Worm (Caenorhabditis elegans) whole organism, L4 larva: ENCODE measurements around the gene D1025.10.

Experiments
- F10B5.3 ChIP-seq: sonication (generic microtip); optimal IDR thresholded peaks from 2 replicates; lab custom pipeline; 2016; ENCODE audit warnings: mild to moderate bottlenecking, missing genetic modification characterization, missing compliant biosample characterization
- F37D6.2 ChIP-seq: sonication (generic microtip); optimal IDR thresholded peaks from 2 replicates; lab custom pipeline; 2016; ENCODE audit warnings: mild to moderate bottlenecking, missing genetic modification characterization, missing compliant biosample characterization
- Y75B8A.6 ChIP-seq: fragments of 200-800 bp; sonication (Bioruptor generic); IDR thresholded peaks from 2 replicates; pipeline ENCODE4 v1.3.6; 2022; ENCODE audit warnings: missing genetic modification reagents, missing genetic modification characterization, missing compliant biosample characterization
- ZK546.5 ChIP-seq, 2 experiments: sonication (generic microtip); optimal IDR thresholded peaks; 2 replicates each; lab custom pipeline; 2017; ENCODE audit warnings: missing biosample characterization in 2 of 2, missing genetic modification characterization in 2 of 2
- aha-1 ChIP-seq: fragments of 150-350 bp; peaks from one replicate; lab custom pipeline; 2014; ENCODE audit warnings: missing biosample characterization, missing genetic modification characterization
- ama-1 ChIP-seq: fragments of 150-350 bp; optimal IDR thresholded peaks from 2 replicates; lab custom pipeline; 2014; ENCODE audit warnings: inconsistent platforms, mixed read lengths
- ceh-20 ChIP-seq: fragments of 200-800 bp; sonication (Bioruptor generic); IDR thresholded peaks from 2 replicates; pipeline ENCODE4 v1.3.6; 2022; ENCODE audit warnings: missing genetic modification reagents, missing genetic modification characterization, missing compliant biosample characterization
- ces-1 ChIP-seq: fragments of 150-350 bp; sonication (generic microtip); optimal IDR thresholded peaks from 4 replicates; lab custom pipeline; 2014; ENCODE audit warnings: missing biosample characterization, missing genetic modification reagents, missing genetic modification characterization
- daf-16 ChIP-seq, 3 experiments: sonication (generic microtip); optimal IDR thresholded peaks; 2 replicates each; lab custom pipeline; 2016 to 2017; ENCODE audit warnings: missing genetic modification characterization in 3 of 3, missing genetic modification reagents in 3 of 3, mild to moderate bottlenecking in 2 of 3, missing compliant biosample characterization in 2 of 3, missing biosample characterization in 1 of 3, moderate library complexity in 1 of 3
- daf-8 ChIP-seq: fragments of 200-800 bp; sonication (Bioruptor generic); IDR thresholded peaks from 2 replicates; pipeline ENCODE4 v1.3.6; 2022; ENCODE audit warnings: missing genetic modification characterization, missing compliant biosample characterization
- dmd-6 ChIP-seq: fragments of 200-800 bp; sonication (Bioruptor generic); IDR thresholded peaks from 2 replicates; pipeline ENCODE4 v1.3.6; 2022; ENCODE audit warnings: missing genetic modification reagents, missing genetic modification characterization, missing compliant biosample characterization
- dmd-9 ChIP-seq: fragments of 200-800 bp; sonication (Bioruptor generic); IDR thresholded peaks from 2 replicates; pipeline ENCODE4 v1.3.6; 2022; ENCODE audit warnings: missing genetic modification reagents, missing genetic modification characterization, missing compliant biosample characterization
- egl-43 ChIP-seq: fragments of 200-800 bp; sonication (Bioruptor generic); IDR thresholded peaks from 2 replicates; pipeline ENCODE4 v1.3.6; 2022; ENCODE audit warnings: missing genetic modification reagents, missing genetic modification characterization, missing compliant biosample characterization
- fos-1 ChIP-seq: fragments of 150-350 bp; optimal IDR thresholded peaks from 2 replicates; lab custom pipeline; 2014; ENCODE audit warnings: missing biosample characterization, missing genetic modification characterization
- gei-8 ChIP-seq: fragments of 200-800 bp; sonication (Bioruptor generic); optimal IDR thresholded peaks from 2 replicates; lab custom pipeline; 2018; ENCODE audit warnings: mild to moderate bottlenecking, missing genetic modification characterization, missing compliant biosample characterization
- hlh-11 ChIP-seq: fragments of 200-800 bp; sonication (Bioruptor generic); optimal IDR thresholded peaks from 2 replicates; lab custom pipeline; 2018; ENCODE audit warnings: mild to moderate bottlenecking, missing genetic modification characterization, missing compliant biosample characterization
- hmg-1.1 ChIP-seq: fragments of 200-800 bp; sonication (Bioruptor generic); IDR thresholded peaks from 2 replicates; pipeline ENCODE4 v1.3.6; 2022; ENCODE audit warnings: missing genetic modification reagents, missing genetic modification characterization, missing compliant biosample characterization
- jun-1 ChIP-seq: fragments of 150-350 bp; optimal IDR thresholded peaks from 2 replicates; lab custom pipeline; 2014; ENCODE audit warnings: missing biosample characterization, missing genetic modification reagents, missing genetic modification characterization
- lim-7 ChIP-seq: fragments of 200-800 bp; sonication (Bioruptor generic); IDR thresholded peaks from 2 replicates; pipeline ENCODE4 v1.3.6; 2022; ENCODE audit warnings: missing genetic modification characterization, missing compliant biosample characterization
- lin-13 ChIP-seq: fragments of 150-350 bp; optimal IDR thresholded peaks from 2 replicates; lab custom pipeline; 2014; ENCODE audit warnings: missing biosample characterization, missing genetic modification reagents, missing genetic modification characterization
- madf-5 ChIP-seq, 2 experiments: fragments of 200-800 bp; sonication (Bioruptor generic); IDR thresholded peaks; 2 replicates each; pipeline ENCODE4 v1.3.6; 2022; ENCODE audit warnings: missing compliant biosample characterization in 2 of 2, missing genetic modification characterization in 2 of 2
- madf-9 ChIP-seq: fragments of 200-800 bp; sonication (Bioruptor generic); conservative IDR thresholded peaks from 2 replicates; pipeline ENCODE4 v1.3.6; 2022; ENCODE audit warnings: missing genetic modification reagents, missing genetic modification characterization, missing compliant biosample characterization
- mdl-1 ChIP-seq, 2 experiments: fragments of 150-350 bp in 1 of 2; sonication (generic microtip) in 1 of 2; optimal IDR thresholded peaks; 2 replicates each; lab custom pipeline; 2014 to 2017; ENCODE audit warnings: missing biosample characterization in 2 of 2, missing genetic modification characterization in 2 of 2
- mdt-29 ChIP-seq: fragments of 200-800 bp; sonication (Bioruptor generic); IDR thresholded peaks from 2 replicates; pipeline ENCODE4 v1.3.6; 2022; ENCODE audit warnings: missing genetic modification reagents, missing genetic modification characterization, missing compliant biosample characterization
- mep-1 ChIP-seq: fragments of 150-350 bp; sonication (generic microtip); optimal IDR thresholded peaks from 3 replicates; lab custom pipeline; 2014; ENCODE audit warnings: missing biosample characterization, missing genetic modification characterization
- mes-2 ChIP-seq: sonication (generic microtip); optimal IDR thresholded peaks from 2 replicates; lab custom pipeline; 2016; ENCODE audit warnings: missing genotype, mild to moderate bottlenecking, missing genetic modification characterization, missing compliant biosample characterization; ENCODE audit not compliant: poor library complexity, severe bottlenecking
- nhr-10 ChIP-seq: fragments of 150-350 bp; optimal IDR thresholded peaks from 2 replicates; lab custom pipeline; 2014; ENCODE audit warnings: missing biosample characterization, missing genetic modification characterization
- nhr-111 ChIP-seq: fragments of 200-800 bp; sonication (Bioruptor generic); optimal IDR thresholded peaks from 2 replicates; lab custom pipeline; 2018; ENCODE audit warnings: mild to moderate bottlenecking, missing genetic modification characterization, missing compliant biosample characterization
- nhr-28 ChIP-seq: fragments of 150-350 bp; optimal IDR thresholded peaks from 2 replicates; lab custom pipeline; 2014; ENCODE audit warnings: missing biosample characterization, missing genetic modification characterization
- nhr-6 ChIP-seq: fragments of 150-350 bp; optimal IDR thresholded peaks from 2 replicates; lab custom pipeline; 2014; ENCODE audit warnings: missing biosample characterization, missing genetic modification characterization
- nhr-76 ChIP-seq: fragments of 150-350 bp; optimal IDR thresholded peaks from 2 replicates; lab custom pipeline; 2014; ENCODE audit warnings: missing biosample characterization, missing genetic modification characterization
- pha-4 ChIP-seq, 2 experiments: fragments of 150-350 bp in 1 of 2; fragments of 200-800 bp in 1 of 2; sonication (Bioruptor generic) in 1 of 2; IDR thresholded peaks in 1 of 2; optimal IDR thresholded peaks in 1 of 2; 2 replicates each; pipeline versions ENCODE4 v1.3.6 to Lab custom; 2014 to 2022; ENCODE audit warnings: missing genetic modification characterization in 2 of 2, missing genetic modification reagents in 2 of 2, missing biosample characterization in 1 of 2, missing compliant biosample characterization in 1 of 2
- php-3 ChIP-seq: fragments of 200-800 bp; sonication (Bioruptor generic); IDR thresholded peaks from 2 replicates; pipeline ENCODE4 v1.3.6; 2022; ENCODE audit warnings: missing genetic modification reagents, missing genetic modification characterization, missing compliant biosample characterization
- tra-1 ChIP-seq: fragments of 200-800 bp; sonication (Bioruptor generic); IDR thresholded peaks from 2 replicates; pipeline ENCODE4 v1.3.6; 2022; ENCODE audit warnings: missing genetic modification reagents, missing genetic modification characterization, missing compliant biosample characterization
- unc-130 ChIP-seq: sonication (generic microtip); optimal IDR thresholded peaks from 2 replicates; lab custom pipeline; 2016; ENCODE audit warnings: missing genetic modification reagents, missing genetic modification characterization, missing compliant biosample characterization
- unc-39 ChIP-seq: sonication (generic microtip); optimal IDR thresholded peaks from 2 replicates; lab custom pipeline; 2017; ENCODE audit warnings: missing biosample characterization, missing genetic modification characterization
- unc-62 ChIP-seq, 3 experiments: fragments of 150-350 bp in 1 of 3; sonication (generic microtip); optimal IDR thresholded peaks in 2 of 3; peaks in 1 of 3; 1 replicate in 1 of 3; 2 replicates in 2 of 3; lab custom pipeline; 2014 to 2017; ENCODE audit warnings: missing biosample characterization in 3 of 3, missing genetic modification characterization in 3 of 3, missing genetic modification reagents in 3 of 3, missing genotype in 1 of 3
- zag-1 ChIP-seq: fragments of 150-350 bp; optimal IDR thresholded peaks from 2 replicates; lab custom pipeline; 2014; ENCODE audit warnings: missing biosample characterization, missing genetic modification characterization
- zfp-3 ChIP-seq: fragments of 200-800 bp; sonication (Bioruptor generic); conservative IDR thresholded peaks from 2 replicates; pipeline ENCODE4 v1.3.6; 2022; ENCODE audit warnings: missing genetic modification reagents, missing genetic modification characterization, missing compliant biosample characterization
- zip-11 ChIP-seq: fragments of 200-800 bp; sonication (Bioruptor generic); IDR thresholded peaks from 2 replicates; pipeline ENCODE4 v1.3.6; 2022; ENCODE audit warnings: missing genetic modification characterization, missing compliant biosample characterization
- ztf-11 ChIP-seq: fragments of 150-350 bp; optimal IDR thresholded peaks from 2 replicates; lab custom pipeline; 2014; ENCODE audit warnings: missing biosample characterization, missing genetic modification characterization

D1025.10 gene

DNA sequence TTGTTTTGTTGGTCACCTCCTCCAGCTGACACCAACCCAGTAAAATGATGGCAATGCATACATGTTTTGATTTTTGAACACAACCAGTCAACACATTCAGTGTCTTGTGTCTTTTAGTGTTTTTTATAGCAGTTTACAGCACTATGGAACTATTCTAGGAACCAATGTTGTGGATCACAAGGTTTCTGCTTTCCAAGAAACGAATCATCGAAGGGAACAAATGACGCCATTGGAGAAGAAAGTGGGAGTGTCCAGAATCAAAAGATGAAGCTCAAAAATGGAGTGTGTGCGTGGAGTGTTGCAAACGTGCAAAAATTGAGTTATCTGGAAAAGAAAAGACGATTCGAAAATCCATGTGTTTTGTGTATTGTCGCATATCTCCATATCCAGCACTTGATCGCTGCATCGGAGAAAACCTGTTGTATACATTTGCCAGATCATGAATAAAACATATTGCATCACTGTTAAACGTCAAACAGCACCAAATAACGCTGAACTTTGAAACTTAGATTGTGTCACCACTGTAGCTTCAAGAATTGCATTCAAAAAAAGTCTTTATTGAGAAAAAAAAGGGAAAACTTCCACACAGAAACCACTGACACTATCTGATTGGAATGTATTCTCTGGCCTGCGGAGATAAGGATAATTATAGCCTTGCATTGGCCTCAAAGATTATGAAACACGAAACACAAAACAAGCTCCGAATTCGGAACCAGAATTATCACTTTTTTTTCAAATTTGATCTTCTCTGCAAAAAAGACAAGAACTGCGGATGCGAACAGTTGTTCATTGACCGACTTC is 45.8 kb downstream of the D1025.10 start (continued):
- TF ChIP-seq Y75B8A.6 (GFP tag; lab: Robert Waterston, UW) (no peak), nhr-76 (tag; lab: Kevin White, UChicago) (no peak), ZK546.5 (tag; optimal IDR thresholded peaks at IDR 0.05; lab: Kevin White, UChicago) (no peak), zag-1 (no peak), madf-5 (GFP tag; IDR thresholded peaks at IDR 0.05; lab: Robert Waterston, UW) (no peak), daf-8 (no peak), egl-43 (GFP tag; lab: Robert Waterston, UW) (peak; percentile 66; the same call in 1 of the 2 replicates), ces-1 (GFP tag; lab: Kevin White, UChicago) (no peak), nhr-111 (GFP tag; lab: Kevin White, UChicago) (no peak), ceh-20 (peak; percentile 43; the same call in 1 of the 2 replicates), php-3 (GFP tag; lab: Robert Waterston, UW) (no peak), nhr-10 (tag; lab: Kevin White, UChicago) (no peak), dmd-9 (GFP tag; lab: Robert Waterston, UW) (no peak), lin-13 (GFP tag; lab: Kevin White, UChicago) (peak; percentile 58), mdl-1 (tag; optimal IDR thresholded peaks at IDR 0.05; lab: Kevin White, UChicago) (peak in 1 of 2 experiments; percentile 30), unc-62 (GFP tag; optimal IDR thresholded peaks at IDR 0.05 in 1 of 2; lab: Kevin White, UChicago) (peak in 1 of 2 experiments; percentile 23), unc-62 (tag; optimal IDR thresholded peaks at IDR 0.05; lab: Kevin White, UChicago) (no peak), mep-1 (tag; lab: Kevin White, UChicago) (peak; percentile 25), ztf-11 (no peak), lim-7 (GFP tag; lab: Robert Waterston, UW) (no peak), mdt-29 (peak; percentile 30; the same call in 1 of the 2 replicates), F37D6.2 (tag; lab: Kevin White, UChicago) (peak; percentile 77), pha-4 (GFP tag; IDR thresholded peaks at IDR 0.05; lab: Robert Waterston, UW) (peak; percentile 34; the same call in 1 of the 2 replicates), pha-4 (tag; optimal IDR thresholded peaks at IDR 0.05; lab: Kevin White, UChicago) (no peak), madf-9 (no peak), mes-2 (tag; lab: Kevin White, UChicago) (peak; percentile 7), tra-1 (GFP tag; lab: Robert Waterston, UW) (0 out of 2 replicates have a peak, but pooled peaks have one; percentile 52), hmg-1.1 (GFP tag; lab: Robert Waterston, UW) (no peak), jun-1 (tag; lab: Kevin White, UChicago) (no peak), gei-8 (GFP tag; lab: Kevin White, UChicago) (no peak), F10B5.3 (no peak)

DNA sequence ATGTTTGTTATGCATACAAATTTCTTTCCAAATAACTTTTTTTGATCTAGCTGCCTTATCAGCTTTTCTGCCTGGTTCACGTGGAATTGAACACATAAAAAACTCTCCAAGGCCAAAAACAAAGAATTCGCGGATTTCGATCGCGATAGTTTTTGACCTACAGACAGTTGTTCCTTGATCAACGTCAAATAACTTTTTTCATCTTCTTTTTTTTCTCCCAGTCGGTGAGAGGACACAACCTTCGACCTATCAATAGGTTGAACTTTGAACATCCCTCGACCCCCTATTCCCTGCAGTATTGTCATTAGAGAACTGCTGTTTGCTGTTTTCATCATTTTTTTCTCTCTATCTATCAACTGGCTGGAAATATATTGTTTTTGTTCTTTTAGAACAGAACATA is 47.2 kb downstream of the D1025.10 start:
- TF ChIP-seq daf-16 (GFP tag; optimal IDR thresholded peaks at IDR 0.05; lab: Kevin White, UChicago) (peak in 1 of 2 experiments; percentile 18), daf-16 (tag; optimal IDR thresholded peaks at IDR 0.05; lab: Kevin White, UChicago) (peak; percentile 4), ztf-11 (no peak), zip-11 (GFP tag; lab: Robert Waterston, UW) (no peak), unc-130 (GFP tag; lab: Kevin White, UChicago) (no peak), dmd-6 (GFP tag; lab: Robert Waterston, UW) (peak; percentile 36), ama-1 (lab: Kevin White, UChicago) (no peak), mep-1 (tag; lab: Kevin White, UChicago) (no peak), ces-1 (GFP tag; lab: Kevin White, UChicago) (no peak), aha-1 (tag; lab: Kevin White, UChicago) (peak; percentile 82), nhr-28 (tag; lab: Kevin White, UChicago) (peak; percentile 51), fos-1 (tag; lab: Kevin White, UChicago) (no peak), zfp-3 (GFP tag; lab: Robert Waterston, UW) (no peak), unc-39 (tag; lab: Kevin White, UChicago) (no peak), hlh-11 (tag; lab: Kevin White, UChicago) (peak; percentile 4), tra-1 (GFP tag; lab: Robert Waterston, UW) (0 out of 2 replicates have a peak, but pooled peaks have one; percentile 16), unc-62 (GFP tag; optimal IDR thresholded peaks at IDR 0.05 in 1 of 2; lab: Kevin White, UChicago) (peak in 1 of 2 experiments; percentile 90), unc-62 (tag; optimal IDR thresholded peaks at IDR 0.05; lab: Kevin White, UChicago) (no peak), nhr-6 (tag; lab: Kevin White, UChicago) (no peak)
